Fruit fly (Drosophila melanogaster) whole organism, embryonic: ENCODE results near the gene Tnks.

Experiments used
- CG12391 ChIP-seq: fragments of 200-800 bp; sonication (Bioruptor generic); optimal IDR thresholded peaks from 3 replicates; lab custom pipeline; 2018; ENCODE audit warnings: missing biosample characterization, mild to moderate bottlenecking, missing genetic modification characterization, moderate library complexity
- CG14710 ChIP-seq: fragments of 200-800 bp; sonication (Bioruptor generic); optimal IDR thresholded peaks from 3 replicates; lab custom pipeline; 2019; ENCODE audit warnings: missing biosample characterization, mild to moderate bottlenecking, missing genetic modification characterization, moderate library complexity
- CG14860 ChIP-seq: fragments of 200-800 bp; sonication (Bioruptor generic); IDR thresholded peaks from 3 replicates; pipeline ENCODE4 v1.3.6; 2022; ENCODE audit warnings: missing biosample characterization, missing genetic modification characterization; ENCODE audit not compliant: partially characterized antibody
- CG15514 ChIP-seq: fragments of 200-800 bp; sonication (Bioruptor generic); optimal IDR thresholded peaks from 3 replicates; lab custom pipeline; 2017; ENCODE audit warnings: missing biosample characterization, missing genetic modification characterization, mild to moderate bottlenecking, moderate library complexity, missing genetic modification reagents
- CG17186 ChIP-seq: fragments of 200-800 bp; sonication (Bioruptor generic); optimal IDR thresholded peaks from 3 replicates; lab custom pipeline; 2017; ENCODE audit warnings: missing biosample characterization, missing genetic modification reagents, missing genetic modification characterization
- CG17568 ChIP-seq: fragments of 200-800 bp; sonication (Bioruptor generic); optimal IDR thresholded peaks from 2 replicates; lab custom pipeline; 2018; ENCODE audit warnings: missing biosample characterization, mild to moderate bottlenecking, missing genetic modification characterization, moderate library complexity
- CG31365 ChIP-seq: fragments of 200-800 bp; sonication (Bioruptor generic); optimal IDR thresholded peaks from 2 replicates; lab custom pipeline; 2018; ENCODE audit warnings: missing biosample characterization, mild to moderate bottlenecking, missing genetic modification characterization
- CG32532 ChIP-seq: fragments of 200-800 bp; sonication (Bioruptor generic); IDR thresholded peaks from 2 replicates; pipeline ENCODE4 v1.3.6; 2022; ENCODE audit warnings: missing biosample characterization, missing genetic modification characterization
- CG3726 ChIP-seq: fragments of 200-800 bp; sonication (Bioruptor generic); IDR thresholded peaks from 3 replicates; pipeline ENCODE4, ENCODE4 v1.3.6; 2022; ENCODE audit warnings: missing biosample characterization, missing genetic modification characterization
- CG3847 ChIP-seq: fragments of 200-800 bp; sonication (Bioruptor generic); IDR thresholded peaks from 2 replicates; pipeline ENCODE4 v1.3.6; 2022; ENCODE audit warnings: missing biosample characterization, missing genetic modification characterization
- CG4707 ChIP-seq: fragments of 200-800 bp; sonication (Bioruptor generic); optimal IDR thresholded peaks from 2 replicates; lab custom pipeline; 2018; ENCODE audit warnings: missing biosample characterization, mild to moderate bottlenecking, missing genetic modification characterization, moderate library complexity
- CG4730 ChIP-seq: fragments of 200-800 bp; sonication (Bioruptor generic); IDR thresholded peaks from 2 replicates; pipeline ENCODE4 v1.3.6; 2022; ENCODE audit warnings: missing biosample characterization, missing genetic modification characterization
- CG5180 ChIP-seq: fragments of 200-800 bp; sonication (Bioruptor generic); optimal IDR thresholded peaks from 3 replicates; lab custom pipeline; 2017; ENCODE audit warnings: missing biosample characterization, missing genetic modification characterization, mild to moderate bottlenecking, moderate library complexity, missing genetic modification reagents
- CG5953 ChIP-seq: fragments of 200-800 bp; sonication (Bioruptor generic); IDR thresholded peaks from 2 replicates; pipeline ENCODE4 v1.3.6; 2022; ENCODE audit warnings: missing biosample characterization, missing genetic modification characterization
- CG7271 ChIP-seq: fragments of 200-800 bp; sonication (Bioruptor generic); optimal IDR thresholded peaks from 2 replicates; lab custom pipeline; 2018; ENCODE audit warnings: missing biosample characterization, mild to moderate bottlenecking, missing genetic modification characterization, moderate library complexity
- CG7357 ChIP-seq: fragments of 200-800 bp; sonication (Bioruptor generic); IDR thresholded peaks from 3 replicates; pipeline ENCODE4 v1.3.6; 2022; ENCODE audit warnings: missing biosample characterization, missing genetic modification characterization
- CG8924 ChIP-seq: fragments of 200-800 bp; optimal IDR thresholded peaks from 3 replicates; lab custom pipeline; 2019; ENCODE audit warnings: missing biosample characterization, mild to moderate bottlenecking, missing genetic modification characterization, moderate library complexity
- CG9797 ChIP-seq: fragments of 200-800 bp; sonication (Bioruptor generic); optimal IDR thresholded peaks from 3 replicates; lab custom pipeline; 2018; ENCODE audit warnings: missing biosample characterization, mild to moderate bottlenecking, missing genetic modification characterization
- Hmr ChIP-seq: fragments of 200-800 bp; sonication (Bioruptor generic); optimal IDR thresholded peaks from 3 replicates; lab custom pipeline; 2017; ENCODE audit warnings: mild to moderate bottlenecking, missing biosample characterization, missing genetic modification reagents, missing genetic modification characterization
- Hr51 ChIP-seq, 2 experiments: fragments of 200-800 bp; sonication (Bioruptor generic); optimal IDR thresholded peaks; 2 replicates in 1 of 2; 3 replicates in 1 of 2; lab custom pipeline; 2016 to 2018; ENCODE audit warnings: missing biosample characterization in 2 of 2, missing genetic modification characterization in 2 of 2, mild to moderate bottlenecking in 1 of 2, moderate library complexity in 1 of 2
- MBD-R2 ChIP-seq: fragments of 200-800 bp; sonication (Bioruptor generic); IDR thresholded peaks from 2 replicates; pipeline ENCODE4 v1.3.6; 2022; ENCODE audit warnings: missing biosample characterization, missing genetic modification characterization
- NFAT ChIP-seq: fragments of 200-800 bp; sonication (Bioruptor generic); IDR thresholded peaks from 2 replicates; pipeline ENCODE4 v1.3.6; 2022; ENCODE audit warnings: missing biosample characterization, missing genetic modification characterization
- Neu2 ChIP-seq: fragments of 200-800 bp; sonication (Bioruptor generic); optimal IDR thresholded peaks from 3 replicates; lab custom pipeline; 2016; ENCODE audit warnings: missing biosample characterization, missing genetic modification characterization, borderline replicate concordance
- Oli ChIP-seq: fragments of 200-800 bp; sonication (Bioruptor generic); optimal IDR thresholded peaks from 2 replicates; lab custom pipeline; 2018; ENCODE audit warnings: missing biosample characterization, mild to moderate bottlenecking, missing genetic modification characterization, moderate library complexity
- Scr ChIP-seq: fragments of 200-800 bp; sonication (Bioruptor generic); IDR thresholded peaks from 2 replicates; pipeline ENCODE4 v1.3.6; 2022; ENCODE audit warnings: missing biosample characterization, missing genetic modification characterization; ENCODE audit not compliant: partially characterized antibody
- Sin3A ChIP-seq: fragments of >200 bp; optimal IDR thresholded peaks from 2 replicates; lab custom pipeline; 2018
- Sry-β ChIP-seq: fragments of 200-800 bp; sonication (Bioruptor generic); optimal IDR thresholded peaks from 2 replicates; lab custom pipeline; 2018; ENCODE audit warnings: missing biosample characterization, mild to moderate bottlenecking, missing genetic modification characterization, moderate library complexity
- YL-1 ChIP-seq: fragments of 200-800 bp; sonication (Bioruptor generic); optimal IDR thresholded peaks from 3 replicates; lab custom pipeline; 2017; ENCODE audit warnings: missing biosample characterization, mild to moderate bottlenecking, missing genetic modification characterization
- bab2 ChIP-seq: fragments of 200-800 bp; sonication (Bioruptor generic); optimal IDR thresholded peaks from 2 replicates; lab custom pipeline; 2016; ENCODE audit warnings: missing biosample characterization, missing genetic modification characterization
- bigmax ChIP-seq: fragments of 200-800 bp; sonication (Bioruptor generic); optimal IDR thresholded peaks from 2 replicates; lab custom pipeline; 2018; ENCODE audit warnings: missing biosample characterization, mild to moderate bottlenecking, missing genetic modification characterization
- caup ChIP-seq: fragments of 200-800 bp; sonication (Bioruptor generic); optimal IDR thresholded peaks from 3 replicates; lab custom pipeline; 2017; ENCODE audit warnings: missing biosample characterization, mild to moderate bottlenecking, missing genetic modification characterization, moderate library complexity; ENCODE audit not compliant: severe bottlenecking
- ci ChIP-seq: fragments of 200-800 bp; sonication (Bioruptor generic); IDR thresholded peaks from 3 replicates; pipeline ENCODE4 v1.3.6; 2022; ENCODE audit warnings: missing biosample characterization, missing genetic modification characterization
- dpn ChIP-seq, 2 experiments: fragments of 200-800 bp; sonication (Bioruptor generic); optimal IDR thresholded peaks; 3 replicates each; lab custom pipeline; 2016; ENCODE audit warnings: missing biosample characterization in 2 of 2, missing genetic modification characterization in 2 of 2
- en ChIP-seq: fragments of 200-800 bp; sonication (Bioruptor generic); optimal IDR thresholded peaks from 2 replicates; lab custom pipeline; 2016; ENCODE audit warnings: missing biosample characterization, missing genetic modification characterization
- exex ChIP-seq: fragments of 200-800 bp; sonication (Bioruptor generic); optimal IDR thresholded peaks from 4 replicates; lab custom pipeline; 2018; ENCODE audit warnings: missing biosample characterization, mild to moderate bottlenecking, missing genetic modification characterization, moderate library complexity
- gce ChIP-seq: fragments of 200-800 bp; sonication (Bioruptor generic); IDR thresholded peaks from 3 replicates; pipeline ENCODE4 v1.3.6; 2022; ENCODE audit warnings: missing biosample characterization, missing genetic modification characterization
- h ChIP-seq: fragments of >200 bp; optimal IDR thresholded peaks from 2 replicates; lab custom pipeline; 2017
- jigr1 ChIP-seq: fragments of 200-800 bp; sonication (Bioruptor generic); IDR thresholded peaks from 3 replicates; pipeline ENCODE4 v1.3.6; 2022; ENCODE audit warnings: missing biosample characterization, missing genetic modification characterization
- lola ChIP-seq, 3 experiments: fragments of >200 bp in 2 of 3; fragments of 200-800 bp in 1 of 3; sonication (Bioruptor generic) in 1 of 3; optimal IDR thresholded peaks; 2 replicates each; lab custom pipeline; 2017 to 2019; ENCODE audit warnings: missing biosample characterization in 3 of 3, missing genetic modification characterization in 3 of 3, mild to moderate bottlenecking in 1 of 3, moderate library complexity in 1 of 3
- nau ChIP-seq: fragments of 200-800 bp; sonication (Bioruptor generic); optimal IDR thresholded peaks from 3 replicates; lab custom pipeline; 2017; ENCODE audit warnings: missing biosample characterization, mild to moderate bottlenecking, missing genetic modification characterization, missing genetic modification reagents
- prd ChIP-seq, 3 experiments: fragments of >200 bp in 2 of 3; fragments of 200-800 bp in 1 of 3; sonication (Bioruptor generic) in 1 of 3; optimal IDR thresholded peaks in 2 of 3; IDR thresholded peaks in 1 of 3; 2 replicates in 2 of 3; 3 replicates in 1 of 3; pipeline versions ENCODE4 v1.3.6 to Lab custom; 2017 to 2022; ENCODE audit warnings: missing biosample characterization in 1 of 3, missing genetic modification characterization in 1 of 3
- salm ChIP-seq: fragments of 200-800 bp; sonication (Bioruptor generic); optimal IDR thresholded peaks from 2 replicates; lab custom pipeline; 2018; ENCODE audit warnings: missing biosample characterization, mild to moderate bottlenecking, missing genetic modification characterization
- sim ChIP-seq: fragments of 200-800 bp; sonication (Bioruptor generic); IDR thresholded peaks from 2 replicates; pipeline ENCODE4 v1.3.6; 2022; ENCODE audit warnings: missing biosample characterization, missing genetic modification characterization
- slbo ChIP-seq: fragments of 200-800 bp; sonication (Bioruptor generic); IDR thresholded peaks from 2 replicates; pipeline ENCODE4 v1.3.6; 2022; ENCODE audit warnings: missing biosample characterization, missing genetic modification characterization
- tgo ChIP-seq: fragments of 200-800 bp; sonication (Bioruptor generic); IDR thresholded peaks from 3 replicates; pipeline ENCODE4 v1.3.6; 2022; ENCODE audit warnings: missing biosample characterization, missing genetic modification characterization
- vvl ChIP-seq: fragments of 200-800 bp; sonication (Bioruptor generic); IDR thresholded peaks from 2 replicates; pipeline ENCODE4 v1.3.6; 2022; ENCODE audit warnings: missing biosample characterization, missing genetic modification characterization

Gene Tnks

dm6 chr3R:25623800-25624791 is 37.0 kb downstream of the Tnks start, which contains the start of gene Npl4 (continued):
- no peak for TF ChIP-seq CG3847 (GFP tag; lab: Robert Waterston, UW)
- peak; percentile 62 for TF ChIP-seq Sin3A (lab: Kevin White, UChicago)
- no peak for TF ChIP-seq tgo (GFP tag; lab: Robert Waterston, UW)
- TF ChIP-seq prd (optimal IDR thresholded peaks at IDR 0.05; lab: Kevin White, UChicago): no peak
- TF ChIP-seq prd (GFP tag; IDR thresholded peaks at IDR 0.05; lab: Robert Waterston, UW): 0 out of 3 replicates have a peak, but pooled peaks have one; percentile 10
- peak; percentile 22 for TF ChIP-seq CG12391 (tag; lab: Kevin White, UChicago)
- no peak for TF ChIP-seq CG7357 (GFP tag; lab: Robert Waterston, UW)
- TF ChIP-seq bab2 (GFP tag; lab: Kevin White, UChicago): no peak
- no peak for TF ChIP-seq nau (GFP tag; lab: Kevin White, UChicago)
- TF ChIP-seq salm (tag; lab: Kevin White, UChicago): no peak
- no peak for TF ChIP-seq lola (GFP tag; optimal IDR thresholded peaks at IDR 0.05; lab: Kevin White, UChicago)
- TF ChIP-seq CG15514 (GFP tag; lab: Kevin White, UChicago): peak; percentile 53
- TF ChIP-seq CG9797 (GFP tag; lab: Kevin White, UChicago): peak; percentile 36
- TF ChIP-seq caup (GFP tag; lab: Kevin White, UChicago): no peak
- peak; percentile 11 for TF ChIP-seq Hmr
- TF ChIP-seq CG5180 (GFP tag; lab: Kevin White, UChicago): no peak
- peak in 1 of 2 experiments; percentile 40 for TF ChIP-seq Hr51 (GFP tag; optimal IDR thresholded peaks at IDR 0.05; lab: Kevin White, UChicago)
- TF ChIP-seq CG5953 (GFP tag; lab: Robert Waterston, UW): 0 out of 2 replicates have a peak, but pooled peaks have one; percentile 9
- peak; percentile 58 for TF ChIP-seq MBD-R2 (GFP tag; lab: Robert Waterston, UW)
- no peak for TF ChIP-seq NFAT (GFP tag; lab: Robert Waterston, UW)
- no peak for TF ChIP-seq bigmax (GFP tag; lab: Kevin White, UChicago)
- peak; percentile 88 for TF ChIP-seq Scr (GFP tag; lab: Robert Waterston, UW)
- peak; percentile 32 for TF ChIP-seq CG17186 (GFP tag; lab: Kevin White, UChicago)
- TF ChIP-seq vvl (GFP tag; lab: Robert Waterston, UW): peak; percentile 19; the same call in 1 of the 2 replicates
- peak in 1 of 2 experiments; percentile 13 for TF ChIP-seq dpn (GFP tag; optimal IDR thresholded peaks at IDR 0.05; lab: Kevin White, UChicago)
- TF ChIP-seq CG4730 (GFP tag; lab: Robert Waterston, UW): no peak
- TF ChIP-seq Sry-β (GFP tag; lab: Kevin White, UChicago): peak; percentile 60
- peak; percentile 61 for TF ChIP-seq CG8924
- TF ChIP-seq CG14860 (GFP tag; lab: Robert Waterston, UW): peak; percentile 91
- peak; percentile 37 for TF ChIP-seq YL-1 (GFP tag; lab: Kevin White, UChicago)
- TF ChIP-seq gce (GFP tag; lab: Robert Waterston, UW): peak; percentile 43; the same call in 1 of the 3 replicates
- TF ChIP-seq CG32532 (GFP tag; lab: Robert Waterston, UW): peak; percentile 30; the same call in 1 of the 2 replicates
- TF ChIP-seq CG7271 (tag; lab: Kevin White, UChicago): no peak
- TF ChIP-seq CG14710 (tag; lab: Kevin White, UChicago): peak; percentile 12
- no peak for TF ChIP-seq CG4707
- peak; percentile 36; the same call in 1 of the 2 replicates for TF ChIP-seq slbo
- no peak for TF ChIP-seq jigr1 (GFP tag; lab: Robert Waterston, UW)
- peak; percentile 33 for TF ChIP-seq exex
- TF ChIP-seq Neu2: no peak
- TF ChIP-seq sim (GFP tag; lab: Robert Waterston, UW): no peak
- TF ChIP-seq h: no peak
- TF ChIP-seq CG17568: no peak
- no peak for TF ChIP-seq CG31365 (tag; lab: Kevin White, UChicago)
- TF ChIP-seq en (GFP tag; lab: Kevin White, UChicago): no peak
- TF ChIP-seq CG3726 (GFP tag; lab: Robert Waterston, UW): no peak
- 0 out of 3 replicates have a peak, but pooled peaks have one; percentile 5 for TF ChIP-seq ci (GFP tag; lab: Robert Waterston, UW)
- peak; percentile 25 for TF ChIP-seq Oli (tag; lab: Kevin White, UChicago)
